Worm (Caenorhabditis elegans) whole organism, L2 larva: Measurements from ENCODE around the gene C29E4.10.

Experiments used
- F13H6.1 ChIP-seq: sonication (generic microtip); optimal IDR thresholded peaks from 2 replicates; lab custom pipeline; 2016; ENCODE audit warnings: missing genetic modification characterization, missing compliant biosample characterization
- Y55F3AM.14 ChIP-seq: fragments of 200-800 bp; sonication (Bioruptor generic); optimal IDR thresholded peaks from 2 replicates; lab custom pipeline; 2018; ENCODE audit warnings: mild to moderate bottlenecking, missing genetic modification characterization, missing compliant biosample characterization
- aly-2 ChIP-seq: fragments of 150-350 bp; optimal IDR thresholded peaks from 2 replicates; lab custom pipeline; 2014; ENCODE audit warnings: missing biosample characterization, missing genetic modification characterization
- blmp-1 ChIP-seq: sonication (generic microtip); optimal IDR thresholded peaks from 2 replicates; lab custom pipeline; 2017; ENCODE audit warnings: missing genetic modification characterization, mild to moderate bottlenecking, missing compliant biosample characterization, antibody characterized with exemption, moderate library complexity; ENCODE audit not compliant: insufficient read depth
- ceh-16 ChIP-seq: fragments of 150-350 bp; optimal IDR thresholded peaks from 2 replicates; lab custom pipeline; 2014; ENCODE audit warnings: missing biosample characterization, missing genetic modification characterization
- ceh-82 ChIP-seq: fragments of 150-350 bp; optimal IDR thresholded peaks from 2 replicates; lab custom pipeline; 2014; ENCODE audit warnings: missing biosample characterization, missing genetic modification characterization
- crh-2 ChIP-seq: sonication (generic microtip); optimal IDR thresholded peaks from 2 replicates; lab custom pipeline; 2017; ENCODE audit warnings: missing biosample characterization, missing genetic modification characterization
- dmd-4 ChIP-seq: sonication (generic microtip); optimal IDR thresholded peaks from 2 replicates; lab custom pipeline; 2017; ENCODE audit warnings: missing biosample characterization, missing genetic modification characterization
- elt-3 ChIP-seq: sonication (generic microtip); optimal IDR thresholded peaks from 2 replicates; lab custom pipeline; 2017; ENCODE audit warnings: missing biosample characterization, missing genetic modification characterization
- fos-1 ChIP-seq: fragments of 150-350 bp; optimal IDR thresholded peaks from 2 replicates; lab custom pipeline; 2014; ENCODE audit warnings: missing biosample characterization, missing genetic modification characterization
- gmeb-1 ChIP-seq: fragments of 150-350 bp; optimal IDR thresholded peaks from 2 replicates; lab custom pipeline; 2014; ENCODE audit warnings: missing biosample characterization, missing genetic modification characterization
- lin-11 ChIP-seq: fragments of 150-350 bp; sonication (generic microtip); optimal IDR thresholded peaks from 2 replicates; lab custom pipeline; 2014; ENCODE audit warnings: missing biosample characterization, missing genetic modification characterization, inconsistent platforms, mixed read lengths
- lin-39 ChIP-seq: fragments of 150-350 bp; optimal IDR thresholded peaks from 2 replicates; lab custom pipeline; 2014; ENCODE audit warnings: missing biosample characterization, missing genetic modification reagents, missing genetic modification characterization
- lsy-2 ChIP-seq, 2 experiments: fragments of 150-350 bp in 1 of 2; sonication (generic microtip) in 1 of 2; optimal IDR thresholded peaks; 2 replicates each; lab custom pipeline; 2014 to 2017; ENCODE audit warnings: missing biosample characterization in 2 of 2, missing genetic modification characterization in 2 of 2
- mab-5 ChIP-seq: fragments of 150-350 bp; optimal IDR thresholded peaks from 2 replicates; lab custom pipeline; 2014; ENCODE audit warnings: missing biosample characterization, missing genetic modification characterization
- mdl-1 ChIP-seq, 2 experiments: fragments of 150-350 bp in 1 of 2; sonication (generic microtip) in 1 of 2; optimal IDR thresholded peaks; 2 replicates each; lab custom pipeline; 2017; ENCODE audit warnings: missing biosample characterization in 2 of 2, missing genetic modification characterization in 2 of 2
- nhr-11 ChIP-seq: fragments of 150-350 bp; optimal IDR thresholded peaks from 2 replicates; lab custom pipeline; 2014; ENCODE audit warnings: missing biosample characterization, missing genetic modification characterization
- nhr-12 ChIP-seq: fragments of 150-350 bp; optimal IDR thresholded peaks from 2 replicates; lab custom pipeline; 2014; ENCODE audit warnings: missing biosample characterization, missing genetic modification characterization
- nhr-21 ChIP-seq: fragments of 150-350 bp; optimal IDR thresholded peaks from 2 replicates; lab custom pipeline; 2014; ENCODE audit warnings: missing biosample characterization, missing genetic modification characterization
- nhr-23 ChIP-seq: fragments of 150-350 bp; optimal IDR thresholded peaks from 2 replicates; lab custom pipeline; 2014; ENCODE audit warnings: missing biosample characterization, missing genetic modification reagents, missing genetic modification characterization
- nhr-237 ChIP-seq: fragments of 150-350 bp; optimal IDR thresholded peaks from 2 replicates; lab custom pipeline; 2014; ENCODE audit warnings: missing biosample characterization, missing genetic modification characterization
- nhr-25 ChIP-seq: fragments of 150-350 bp; sonication (generic microtip); optimal IDR thresholded peaks from 3 replicates; lab custom pipeline; 2014; ENCODE audit warnings: missing biosample characterization, missing genetic modification characterization
- nhr-6 ChIP-seq: fragments of 150-350 bp; optimal IDR thresholded peaks from 2 replicates; lab custom pipeline; 2014; ENCODE audit warnings: missing biosample characterization, missing genetic modification characterization
- nhr-77 ChIP-seq: fragments of 150-350 bp; optimal IDR thresholded peaks from 2 replicates; lab custom pipeline; 2014; ENCODE audit warnings: missing biosample characterization, missing genetic modification characterization
- peb-1 ChIP-seq: fragments of 150-350 bp; optimal IDR thresholded peaks from 2 replicates; lab custom pipeline; 2014; ENCODE audit warnings: missing biosample characterization, missing genetic modification characterization
- skn-1 ChIP-seq: sonication (generic microtip); optimal IDR thresholded peaks from 2 replicates; lab custom pipeline; 2017; ENCODE audit warnings: missing biosample characterization, missing genetic modification characterization
- sma-3 ChIP-seq: sonication (generic microtip); optimal IDR thresholded peaks from 2 replicates; lab custom pipeline; 2016; ENCODE audit warnings: missing genetic modification reagents, missing genetic modification characterization, missing compliant biosample characterization
- sma-9 ChIP-seq, 2 experiments: fragments of 150-350 bp in 1 of 2; sonication (generic microtip) in 1 of 2; optimal IDR thresholded peaks; 2 replicates each; lab custom pipeline; 2014 to 2016; ENCODE audit warnings: missing genetic modification characterization in 2 of 2, mild to moderate bottlenecking in 1 of 2, missing biosample characterization in 1 of 2, missing compliant biosample characterization in 1 of 2, missing genetic modification reagents in 1 of 2, moderate library complexity in 1 of 2
- snpc-4 ChIP-seq: fragments of 150-350 bp; optimal IDR thresholded peaks from 2 replicates; lab custom pipeline; 2014; ENCODE audit warnings: missing biosample characterization, missing genetic modification characterization
- unc-39 ChIP-seq: fragments of 150-350 bp; optimal IDR thresholded peaks from 2 replicates; lab custom pipeline; 2014; ENCODE audit warnings: missing biosample characterization, missing genetic modification characterization
- unc-55 ChIP-seq: fragments of 150-350 bp; sonication (generic microtip); optimal IDR thresholded peaks from 3 replicates; lab custom pipeline; 2014; ENCODE audit warnings: missing biosample characterization, missing genetic modification reagents, missing genetic modification characterization
- unc-62 ChIP-seq: fragments of 150-350 bp; optimal IDR thresholded peaks from 2 replicates; lab custom pipeline; 2014; ENCODE audit warnings: missing biosample characterization, missing genetic modification reagents, missing genetic modification characterization
- zag-1 ChIP-seq: fragments of 150-350 bp; optimal IDR thresholded peaks from 2 replicates; lab custom pipeline; 2014; ENCODE audit warnings: missing biosample characterization, missing genetic modification characterization
- ztf-1 ChIP-seq: fragments of 200-800 bp; sonication (Bioruptor generic); conservative IDR thresholded peaks from 2 replicates; pipeline ENCODE4 v1.3.6; 2022; ENCODE audit warnings: missing genetic modification characterization, missing compliant biosample characterization
- ztf-11 ChIP-seq: sonication (generic microtip); optimal IDR thresholded peaks from 2 replicates; lab custom pipeline; 2017; ENCODE audit warnings: missing biosample characterization, missing genetic modification characterization
- ztf-4 ChIP-seq: fragments of 150-350 bp; optimal IDR thresholded peaks from 2 replicates; lab custom pipeline; 2014; ENCODE audit warnings: missing biosample characterization, missing genetic modification characterization

The C29E4.10 gene

DNA sequence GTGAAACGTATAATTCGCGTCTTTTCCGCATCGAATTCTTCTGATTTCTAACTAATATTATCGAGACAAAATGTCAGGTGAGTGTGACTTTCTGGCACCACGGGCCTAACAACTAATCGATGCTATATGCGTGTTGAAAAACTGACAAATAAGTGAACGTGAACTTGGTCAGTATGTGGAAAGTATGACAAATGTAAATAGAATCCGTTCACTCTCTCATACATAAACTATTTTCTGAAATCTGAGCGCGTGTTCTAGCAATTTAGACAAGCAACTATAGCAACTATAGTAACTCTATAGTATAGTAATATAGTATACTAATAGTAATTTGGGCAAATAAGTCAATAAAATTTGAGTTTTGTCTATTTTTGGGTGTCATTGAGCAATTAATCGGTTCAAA lies 45.3 kb upstream of the C29E4.10 start:
- no peak for TF ChIP-seq nhr-25 (tag; lab: Kevin White, UChicago)
- TF ChIP-seq, all 48 proteins: peak for 0

DNA sequence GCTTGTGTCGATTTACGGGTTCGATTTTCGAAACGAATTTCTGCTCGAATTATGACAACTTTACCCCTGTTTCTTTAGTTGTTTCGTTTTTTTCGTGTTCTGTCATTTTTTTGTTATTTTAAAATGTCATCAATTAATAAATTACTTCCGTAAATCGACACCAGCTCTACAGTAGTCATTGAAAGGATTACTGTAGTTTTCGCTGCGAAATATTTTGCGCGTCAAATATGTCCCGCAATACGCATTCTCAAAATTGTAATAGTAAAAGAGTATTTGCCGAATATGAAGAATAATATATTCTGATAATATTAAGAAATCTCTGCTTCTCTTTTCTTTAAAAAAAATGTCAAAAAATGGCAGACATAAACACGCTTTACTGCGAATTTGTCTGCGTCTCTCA lies 44.4 kb upstream of the C29E4.10 start:
- TF ChIP-seq unc-55 (GFP tag; lab: Kevin White, UChicago) (no peak), lin-11 (tag; lab: Kevin White, UChicago) (no peak), nhr-77 (no peak), nhr-12 (tag; lab: Kevin White, UChicago) (no peak), ztf-4 (tag; lab: Kevin White, UChicago) (no peak), snpc-4 (tag; lab: Kevin White, UChicago) (no peak), ceh-16 (tag; lab: Kevin White, UChicago) (no peak), nhr-237 (tag; lab: Kevin White, UChicago) (no peak), nhr-25 (tag; lab: Kevin White, UChicago) (no peak), fos-1 (tag; lab: Kevin White, UChicago) (no peak), blmp-1 (tag; lab: Kevin White, UChicago) (no peak), unc-39 (no peak)

DNA sequence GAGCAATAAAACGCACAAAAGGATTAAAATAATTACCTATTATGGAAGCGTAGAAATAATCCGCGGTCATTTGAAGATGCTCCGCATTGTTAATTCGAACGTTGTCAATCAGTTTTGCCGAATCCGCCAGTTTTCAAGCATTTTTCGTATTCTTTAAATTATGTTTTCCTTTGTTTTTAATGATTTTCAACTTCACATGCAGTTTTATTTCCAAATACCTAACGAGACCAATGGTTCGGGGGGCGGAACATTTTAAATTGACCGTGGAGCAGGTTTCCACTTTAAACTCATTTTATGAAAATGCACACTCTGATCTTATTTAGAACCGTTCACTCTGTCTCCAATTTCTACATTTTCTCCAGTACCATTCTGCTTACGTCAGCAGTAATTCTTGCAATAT lies 42.9 kb upstream of the C29E4.10 start, which contains the start of gene ZK688.4:
Gene ZK688.4, plus strand, starts transcription at position 301 of the 400 bp plus-strand sequence.
- TF ChIP-seq unc-39: no peak
- no peak for TF ChIP-seq nhr-11 (tag; lab: Kevin White, UChicago)

DNA sequence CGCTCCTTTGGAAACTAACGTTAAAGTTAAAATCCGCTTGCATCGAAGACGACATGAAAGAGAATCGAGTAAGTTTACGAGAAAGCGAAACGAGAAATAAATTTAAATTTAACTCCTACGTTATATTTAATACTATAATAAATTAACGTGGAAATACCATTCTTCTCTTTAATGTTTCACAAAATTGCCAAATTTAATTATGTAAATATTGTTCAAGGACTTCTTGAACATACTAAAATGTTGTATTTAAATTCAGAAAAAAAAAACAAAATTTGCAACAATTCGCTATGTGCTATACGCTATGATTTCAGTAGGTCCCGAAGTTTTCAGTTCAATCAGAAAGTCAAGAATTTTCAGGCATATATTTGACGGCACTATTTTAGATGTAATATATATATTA lies 40.7 kb upstream of the C29E4.10 start, which contains the start of gene ZK688.10:
Gene ZK688.10, minus strand, starts transcription at position 101 of the 400 bp plus-strand sequence.
- TF ChIP-seq crh-2 (tag; lab: Kevin White, UChicago): no peak
- TF ChIP-seq ceh-82: no peak
- TF ChIP-seq ceh-16 (tag; lab: Kevin White, UChicago): no peak
- no peak for TF ChIP-seq mdl-1 (tag; optimal IDR thresholded peaks at IDR 0.05; lab: Kevin White, UChicago)
- no peak for TF ChIP-seq nhr-6 (tag; lab: Kevin White, UChicago)
- no peak for TF ChIP-seq lsy-2 (tag; optimal IDR thresholded peaks at IDR 0.05; lab: Kevin White, UChicago)
- no peak for TF ChIP-seq ztf-4 (tag; lab: Kevin White, UChicago)
- TF ChIP-seq snpc-4 (tag; lab: Kevin White, UChicago): no peak
- no peak for TF ChIP-seq zag-1 (tag; lab: Kevin White, UChicago)
- TF ChIP-seq unc-55 (GFP tag; lab: Kevin White, UChicago): no peak
- no peak for TF ChIP-seq unc-62
- TF ChIP-seq, all 48 proteins: peak for 0

DNA sequence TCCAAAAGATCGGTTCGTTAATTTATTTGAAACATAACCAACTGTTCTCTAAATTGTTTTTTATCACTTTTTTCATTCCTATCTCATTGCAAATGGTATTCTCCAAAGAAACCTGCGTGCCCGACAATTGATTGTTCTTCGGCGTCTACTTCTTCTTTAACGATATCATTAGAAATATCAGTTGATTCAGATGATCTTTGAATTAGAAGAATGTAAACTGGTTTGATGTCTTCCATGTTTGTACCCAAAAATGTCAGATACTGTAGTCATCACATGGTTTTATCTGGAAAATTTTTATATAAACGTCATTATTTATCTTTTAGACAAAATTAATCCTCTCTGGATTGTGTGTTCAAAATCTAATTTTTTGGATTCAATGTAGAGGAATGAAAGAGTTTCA lies 39.9 kb upstream of the C29E4.10 start:
- TF ChIP-seq sma-9 (GFP tag; optimal IDR thresholded peaks at IDR 0.05; lab: Kevin White, UChicago) (peak; percentile 73), sma-9 (tag; optimal IDR thresholded peaks at IDR 0.05; lab: Kevin White, UChicago) (no peak), nhr-11 (tag; lab: Kevin White, UChicago) (no peak), nhr-25 (tag; lab: Kevin White, UChicago) (peak; percentile 76), skn-1 (tag; lab: Kevin White, UChicago) (no peak), lsy-2 (tag; optimal IDR thresholded peaks at IDR 0.05; lab: Kevin White, UChicago) (peak in 1 of 2 experiments; percentile 48), nhr-237 (tag; lab: Kevin White, UChicago) (no peak), unc-39 (no peak), peb-1 (tag; lab: Kevin White, UChicago) (no peak), nhr-21 (tag; lab: Kevin White, UChicago) (peak; percentile 81), lin-39 (tag; lab: Kevin White, UChicago) (no peak), blmp-1 (tag; lab: Kevin White, UChicago) (peak; percentile 1), gmeb-1 (tag; lab: Kevin White, UChicago) (peak; percentile 45), mdl-1 (tag; optimal IDR thresholded peaks at IDR 0.05; lab: Kevin White, UChicago) (no peak), ztf-11 (tag; lab: Kevin White, UChicago) (no peak), sma-3 (GFP tag; lab: Kevin White, UChicago) (peak; percentile 55)
- TF ChIP-seq, all 48 proteins: peak for 7

DNA sequence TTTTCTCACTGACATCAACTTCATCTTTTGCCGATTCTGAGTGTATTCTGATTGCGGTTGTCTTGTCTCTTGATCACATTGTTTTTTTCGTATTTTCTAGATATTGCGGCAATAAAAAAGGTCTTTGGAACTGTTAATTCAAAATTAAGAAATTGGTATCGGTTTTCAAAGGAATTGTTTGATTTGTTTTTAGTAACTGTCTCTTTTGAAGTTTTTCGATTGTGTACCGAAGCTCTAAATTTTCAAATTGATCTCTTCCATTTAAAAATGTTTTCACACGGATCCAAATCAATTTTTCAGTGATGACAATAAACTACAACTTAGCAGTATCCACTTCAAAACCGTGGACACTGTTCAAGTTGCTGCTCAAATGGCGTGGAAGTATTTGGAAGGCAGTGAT lies 36.9 kb upstream of the C29E4.10 start, which contains the start of gene best-24:
Gene best-24, plus strand, starts transcription at position 301 of the 400 bp plus-strand sequence.
- TF ChIP-seq Y55F3AM.14 (GFP tag; lab: Kevin White, UChicago) (no peak), ceh-82 (no peak), nhr-77 (no peak), blmp-1 (tag; lab: Kevin White, UChicago) (no peak), snpc-4 (tag; lab: Kevin White, UChicago) (no peak), mab-5 (tag; lab: Kevin White, UChicago) (no peak), elt-3 (tag; lab: Kevin White, UChicago) (no peak), dmd-4 (tag; lab: Kevin White, UChicago) (no peak), aly-2 (no peak), nhr-23 (tag; lab: Kevin White, UChicago) (no peak), crh-2 (tag; lab: Kevin White, UChicago) (no peak), ztf-1 (GFP tag; lab: Robert Waterston, UW) (no peak), F13H6.1 (no peak)
